Fruit fly (Drosophila melanogaster) whole organism, wandering third instar larva: ENCODE results near the gene APC4.

Experiments used
- Abd-B ChIP-seq: fragments of >200 bp; optimal IDR thresholded peaks from 2 replicates; lab custom pipeline; 2017; ENCODE audit warnings: missing biosample characterization, missing genetic modification characterization
- CG32264 ChIP-seq: fragments of 200-800 bp; sonication (Bioruptor generic); optimal IDR thresholded peaks from 2 replicates; lab custom pipeline; 2016; ENCODE audit warnings: missing biosample characterization, missing genetic modification characterization
- CG9705 ChIP-seq: fragments of 200-800 bp; sonication (Bioruptor generic); optimal IDR thresholded peaks from 2 replicates; lab custom pipeline; 2018; ENCODE audit warnings: missing biosample characterization, mild to moderate bottlenecking, missing genetic modification characterization
- CrebA ChIP-seq: fragments of 200-800 bp; sonication (Bioruptor generic); optimal IDR thresholded peaks from 2 replicates; lab custom pipeline; 2016; ENCODE audit warnings: missing biosample characterization, mild to moderate bottlenecking, missing genetic modification characterization, borderline replicate concordance
- Dfd ChIP-seq: fragments of >200 bp; optimal IDR thresholded peaks from 2 replicates; lab custom pipeline; 2017; ENCODE audit warnings: missing biosample characterization, missing genetic modification characterization
- Dif ChIP-seq: fragments of 200-275, 200-300 bp; sonication (Bioruptor generic); optimal IDR thresholded peaks from 2 replicates; lab custom pipeline; 2018; ENCODE audit warnings: missing biosample characterization, missing genetic modification characterization; ENCODE audit not compliant: partially characterized antibody
- Hnf4 ChIP-seq: fragments of 200-800 bp; sonication (Bioruptor generic); optimal IDR thresholded peaks from 2 replicates; lab custom pipeline; 2016; ENCODE audit warnings: missing biosample characterization, mild to moderate bottlenecking, missing genetic modification characterization
- Hr78 ChIP-seq: fragments of >200 bp; optimal IDR thresholded peaks from 2 replicates; lab custom pipeline; 2017; ENCODE audit warnings: missing biosample characterization, missing genetic modification characterization
- Hr83 ChIP-seq: fragments of 200-300 bp; sonication (Bioruptor generic); optimal IDR thresholded peaks from 2 replicates; lab custom pipeline; 2016; ENCODE audit warnings: missing biosample characterization, mild to moderate bottlenecking, missing genetic modification characterization, moderate library complexity; ENCODE audit not compliant: poor library complexity, severe bottlenecking
- Jra ChIP-seq: sonication (Bioruptor generic); optimal IDR thresholded peaks from 2 replicates; lab custom pipeline; 2016; ENCODE audit warnings: missing biosample characterization, missing genetic modification characterization
- Mio ChIP-seq: sonication (Bioruptor generic); optimal IDR thresholded peaks from 2 replicates; lab custom pipeline; 2016; ENCODE audit warnings: missing biosample characterization, missing genetic modification characterization
- Myc ChIP-seq: fragments of >200 bp; optimal IDR thresholded peaks from 2 replicates; lab custom pipeline; 2017
- N ChIP-seq: fragments of >200 bp; optimal IDR thresholded peaks from 2 replicates; lab custom pipeline; 2018; ENCODE audit warnings: missing biosample characterization, missing external identifiers, missing genetic modification characterization
- OdsH ChIP-seq: fragments of 200-800 bp; sonication (Bioruptor generic); optimal IDR thresholded peaks from 2 replicates; lab custom pipeline; 2016; ENCODE audit warnings: missing biosample characterization, mild to moderate bottlenecking, missing genetic modification characterization
- Rel ChIP-seq, 2 experiments: fragments of 200-800 bp; sonication (Bioruptor generic) in 1 of 2; optimal IDR thresholded peaks; 2 replicates in 1 of 2; 3 replicates in 1 of 2; lab custom pipeline; 2016 to 2019; ENCODE audit warnings: mild to moderate bottlenecking in 2 of 2, missing biosample characterization in 2 of 2, missing genetic modification characterization in 2 of 2, moderate library complexity in 1 of 2
- br ChIP-seq: fragments of 200-800 bp; sonication (Bioruptor generic); optimal IDR thresholded peaks from 2 replicates; lab custom pipeline; 2016; ENCODE audit warnings: missing biosample characterization, missing genetic modification characterization
- brk ChIP-seq: fragments of 200-800 bp; sonication (Bioruptor generic); optimal IDR thresholded peaks from 2 replicates; lab custom pipeline; 2016; ENCODE audit warnings: missing biosample characterization, mild to moderate bottlenecking, missing genetic modification characterization
- dl ChIP-seq, 2 experiments: fragments of 175-275, 200-275 bp in 1 of 2; fragments of 200-275 bp in 1 of 2; sonication (Bioruptor generic); optimal IDR thresholded peaks; lab custom pipeline; 2018; ENCODE audit warnings: mild to moderate bottlenecking in 2 of 2, missing biosample characterization in 2 of 2, missing genetic modification characterization in 2 of 2, moderate library complexity in 2 of 2; ENCODE audit not compliant: partially characterized antibody in 2 of 2, insufficient read depth in 1 of 2
- dmrt93B ChIP-seq: fragments of 200-800 bp; sonication (Bioruptor generic); optimal IDR thresholded peaks from 2 replicates; lab custom pipeline; 2018; ENCODE audit warnings: missing biosample characterization, mild to moderate bottlenecking, missing genetic modification characterization
- dsf ChIP-seq: sonication (Bioruptor generic); optimal IDR thresholded peaks from 2 replicates; lab custom pipeline; 2016; ENCODE audit warnings: missing biosample characterization, missing genetic modification characterization, borderline replicate concordance
- foxo ChIP-seq, 2 experiments: fragments of 200-800 bp; sonication (Bioruptor generic); optimal IDR thresholded peaks; 2 replicates in 1 of 2; 3 replicates in 1 of 2; lab custom pipeline; 2016 to 2017; ENCODE audit warnings: missing biosample characterization in 2 of 2, missing genetic modification characterization in 2 of 2
- fru ChIP-seq: fragments of 200-800 bp; sonication (Bioruptor generic); optimal IDR thresholded peaks from 3 replicates; lab custom pipeline; 2016; ENCODE audit warnings: missing biosample characterization, mild to moderate bottlenecking, missing genetic modification characterization
- h ChIP-seq: fragments of 200-800 bp; sonication (Bioruptor generic); optimal IDR thresholded peaks from 3 replicates; lab custom pipeline; 2016; ENCODE audit warnings: missing biosample characterization, mild to moderate bottlenecking, missing genetic modification characterization
- lola ChIP-seq: fragments of >200 bp; optimal IDR thresholded peaks from 2 replicates; lab custom pipeline; 2017; ENCODE audit warnings: missing biosample characterization, missing genetic modification characterization
- pan ChIP-seq: fragments of >200 bp; optimal IDR thresholded peaks from 2 replicates; lab custom pipeline; 2017
- psq ChIP-seq: fragments of 200-800 bp; sonication (Bioruptor generic); optimal IDR thresholded peaks from 3 replicates; lab custom pipeline; 2017; ENCODE audit warnings: missing biosample characterization, mild to moderate bottlenecking, missing genetic modification characterization, moderate library complexity
- rgr ChIP-seq: fragments of 200-800 bp; sonication (Bioruptor generic); optimal IDR thresholded peaks from 3 replicates; lab custom pipeline; 2016; ENCODE audit warnings: missing biosample characterization, mild to moderate bottlenecking, missing genetic modification characterization
- sage ChIP-seq: fragments of 200-800 bp; sonication (Bioruptor generic); optimal IDR thresholded peaks from 2 replicates; lab custom pipeline; 2016; ENCODE audit warnings: missing biosample characterization, mild to moderate bottlenecking, missing genetic modification characterization
- sv ChIP-seq: fragments of 200-800 bp; sonication (Bioruptor generic); optimal IDR thresholded peaks from 3 replicates; lab custom pipeline; 2016; ENCODE audit warnings: missing biosample characterization, missing genetic modification characterization
- tai ChIP-seq: sonication (Bioruptor generic); optimal IDR thresholded peaks from 2 replicates; lab custom pipeline; 2016; ENCODE audit warnings: missing biosample characterization, missing genetic modification characterization
- usp ChIP-seq: fragments of >200 bp; optimal IDR thresholded peaks from 2 replicates; lab custom pipeline; 2017; ENCODE audit warnings: missing biosample characterization, missing genetic modification characterization
- woc ChIP-seq: sonication (Bioruptor generic); optimal IDR thresholded peaks from 2 replicates; lab custom pipeline; 2016; ENCODE audit warnings: missing biosample characterization, mild to moderate bottlenecking, missing genetic modification characterization

The APC4 gene

DNA sequence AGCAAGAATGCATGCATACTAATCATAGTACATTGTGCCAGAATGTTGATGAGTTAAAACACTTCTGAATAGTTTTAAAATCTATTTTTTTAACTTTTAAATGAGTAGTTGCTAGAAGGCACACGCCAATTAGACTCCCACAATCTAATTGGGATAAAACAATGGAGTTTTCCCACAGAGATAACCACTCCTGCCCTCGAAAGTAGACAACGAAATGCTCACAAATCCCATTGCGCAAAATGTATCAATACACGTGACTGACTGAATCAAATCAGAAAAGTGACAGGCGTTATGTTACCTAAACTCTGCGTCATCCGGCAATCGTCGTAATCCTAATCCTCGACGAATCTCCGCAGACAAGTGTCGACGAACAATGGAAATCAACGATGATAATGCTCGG lies 35.1 kb downstream of the APC4 start:
- TF ChIP-seq CG9705 (GFP tag; lab: Kevin White, UChicago) (no peak), psq (no peak), CG32264 (no peak), Jra (GFP tag; lab: Kevin White, UChicago) (no peak), Dif (GFP tag; lab: Kevin White, UChicago) (no peak), sv (GFP tag; lab: Kevin White, UChicago) (no peak), Rel (GFP tag; optimal IDR thresholded peaks at IDR 0.05; lab: Kevin White, UChicago) (no peak), Rel (tag; optimal IDR thresholded peaks at IDR 0.05; lab: Kevin White, UChicago) (no peak), lola (GFP tag; lab: Kevin White, UChicago) (no peak), dl (GFP tag; optimal IDR thresholded peaks at IDR 0.05; lab: Kevin White, UChicago; ENCODE audit: insufficient read depth in 1 of 2, partially characterized antibody in 2 of 2) (no peak), Hr78 (GFP tag; lab: Kevin White, UChicago) (no peak), pan (lab: Kevin White, UChicago) (no peak), CrebA (GFP tag; lab: Kevin White, UChicago) (no peak), h (no peak), tai (no peak), rgr (GFP tag; lab: Kevin White, UChicago) (no peak), Hnf4 (no peak), brk (GFP tag; lab: Kevin White, UChicago) (no peak)
- TF ChIP-seq, all 38 proteins: peak for 0

DNA sequence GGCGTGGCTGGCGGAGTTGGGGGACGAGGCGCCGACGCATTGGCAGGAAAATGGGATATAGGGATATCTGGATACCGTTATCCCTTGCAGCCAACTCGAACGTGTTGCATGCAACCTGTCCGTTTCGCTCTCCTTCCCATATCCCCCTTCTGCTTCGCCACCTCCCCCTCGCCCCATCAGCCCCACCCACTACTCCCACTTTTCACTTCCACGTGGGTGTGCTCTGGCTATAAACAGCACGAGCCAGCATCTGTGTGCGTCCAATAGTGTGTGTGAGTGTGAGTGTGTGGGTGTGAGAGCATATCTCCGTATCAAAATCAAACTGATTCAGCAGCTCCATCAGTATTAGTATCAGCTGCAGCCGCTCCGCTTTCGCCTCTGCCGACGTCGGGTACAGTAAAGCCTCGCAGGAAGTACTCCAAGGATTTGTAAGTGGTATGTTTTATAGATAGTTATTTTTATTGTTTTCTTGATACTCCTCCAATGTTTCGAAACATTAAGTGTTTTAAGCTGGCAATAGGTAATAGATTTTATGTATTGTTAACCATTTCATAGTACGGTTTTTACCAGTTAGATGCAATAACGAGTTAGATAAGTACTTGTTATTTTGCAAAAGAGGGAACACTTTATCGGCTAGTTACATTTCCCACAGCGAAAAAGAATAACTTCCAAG lies 36.4 kb downstream of the APC4 start:
- no peak for TF ChIP-seq Jra (GFP tag; lab: Kevin White, UChicago)
- TF ChIP-seq Dfd (GFP tag; lab: Kevin White, UChicago), result no peak
- no peak for TF ChIP-seq dmrt93B (GFP tag; lab: Kevin White, UChicago)
- no peak for TF ChIP-seq rgr (GFP tag; lab: Kevin White, UChicago)
- no peak for TF ChIP-seq dl (GFP tag; optimal IDR thresholded peaks at IDR 0.05; lab: Kevin White, UChicago; ENCODE audit: insufficient read depth in 1 of 2, partially characterized antibody in 2 of 2)
- TF ChIP-seq sage (GFP tag; lab: Kevin White, UChicago), result no peak
- TF ChIP-seq N, result no peak
- no peak for TF ChIP-seq woc (GFP tag; lab: Kevin White, UChicago)
- no peak for TF ChIP-seq Myc (lab: Kevin White, UChicago)
- no peak for TF ChIP-seq Hr83
- TF ChIP-seq Abd-B (GFP tag; lab: Kevin White, UChicago), result no peak

DNA sequence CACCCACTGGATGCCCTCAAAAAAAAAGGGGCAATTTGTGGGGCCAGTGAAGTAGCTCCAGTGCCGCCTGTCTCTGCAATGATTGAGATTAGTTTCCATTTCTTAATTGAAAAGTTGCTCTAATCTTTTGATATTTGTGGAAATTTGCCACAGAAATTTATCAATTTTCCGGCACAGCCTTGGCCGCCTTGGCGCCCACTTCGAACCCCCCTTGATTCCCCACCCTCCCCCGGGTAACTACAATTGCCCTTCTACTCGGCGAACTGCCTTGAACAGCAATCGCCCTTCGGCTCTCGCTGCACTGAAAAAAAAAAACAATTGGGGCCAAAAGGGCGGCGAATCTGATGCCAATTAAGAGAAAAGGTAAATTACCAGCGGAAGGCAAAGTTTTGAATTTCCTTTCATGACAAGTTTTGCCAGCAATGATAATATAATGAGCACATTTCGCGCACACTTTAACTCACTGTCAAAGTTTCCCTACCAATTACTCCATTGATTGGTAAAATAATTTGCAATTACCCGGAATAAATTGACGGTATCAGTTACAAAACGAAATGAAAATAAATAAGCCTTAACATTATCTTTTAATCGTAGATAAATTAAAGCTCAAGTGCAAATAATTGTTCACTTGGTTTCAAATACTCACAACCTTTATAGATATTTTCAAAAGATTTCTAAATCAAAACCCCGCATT lies 37.1 kb downstream of the APC4 start:
- TF ChIP-seq OdsH (GFP tag; lab: Kevin White, UChicago), result no peak
- no peak for TF ChIP-seq Dif (GFP tag; lab: Kevin White, UChicago)
- no peak for TF ChIP-seq tai
- no peak for TF ChIP-seq usp
- TF ChIP-seq Rel (GFP tag; optimal IDR thresholded peaks at IDR 0.05; lab: Kevin White, UChicago), result no peak
- TF ChIP-seq Rel (tag; optimal IDR thresholded peaks at IDR 0.05; lab: Kevin White, UChicago), result no peak
- TF ChIP-seq dsf (GFP tag; lab: Kevin White, UChicago), result no peak
- no peak for TF ChIP-seq dl (GFP tag; optimal IDR thresholded peaks at IDR 0.05; lab: Kevin White, UChicago; ENCODE audit: insufficient read depth in 1 of 2, partially characterized antibody in 2 of 2)
- no peak for TF ChIP-seq sage (GFP tag; lab: Kevin White, UChicago)
- TF ChIP-seq Jra (GFP tag; lab: Kevin White, UChicago), result no peak
- TF ChIP-seq Mio (GFP tag; lab: Kevin White, UChicago), result no peak
- no peak for TF ChIP-seq fru (GFP tag; lab: Kevin White, UChicago)
- no peak for TF ChIP-seq br (GFP tag; lab: Kevin White, UChicago)
- no peak for TF ChIP-seq foxo (GFP tag; optimal IDR thresholded peaks at IDR 0.05; lab: Kevin White, UChicago)
- no peak for TF ChIP-seq h
- TF ChIP-seq lola (GFP tag; lab: Kevin White, UChicago), result no peak
